Worm (Caenorhabditis elegans) whole organism, early embryonic: ENCODE measurements around the gene spp-30.

Source experiments
- B0310.2 ChIP-seq: sonication (generic microtip); optimal IDR thresholded peaks from 2 replicates; lab custom pipeline; 2016; ENCODE audit warnings: mild to moderate bottlenecking, missing genetic modification characterization, missing compliant biosample characterization
- F13C5.2 ChIP-seq: sonication (generic microtip); optimal IDR thresholded peaks from 2 replicates; lab custom pipeline; 2017; ENCODE audit warnings: mild to moderate bottlenecking, missing genetic modification characterization, inconsistent platforms, missing compliant biosample characterization
- aly-1 ChIP-seq: sonication (generic microtip); optimal IDR thresholded peaks from 2 replicates; lab custom pipeline; 2016; ENCODE audit warnings: missing genetic modification characterization, missing compliant biosample characterization
- ama-1 ChIP-seq: fragments of 150-350 bp; optimal IDR thresholded peaks from 2 replicates; lab custom pipeline; 2014
- ceh-13 ChIP-seq: fragments of 200-800 bp; sonication (Bioruptor generic); optimal IDR thresholded peaks from 2 replicates; lab custom pipeline; 2018; ENCODE audit warnings: mild to moderate bottlenecking, missing genetic modification characterization, missing compliant biosample characterization
- ceh-36 ChIP-seq: sonication (generic microtip); optimal IDR thresholded peaks from 2 replicates; lab custom pipeline; 2016; ENCODE audit warnings: missing genetic modification characterization, inconsistent platforms, missing compliant biosample characterization
- ets-7 ChIP-seq: sonication (generic microtip); optimal IDR thresholded peaks from 2 replicates; lab custom pipeline; 2016; ENCODE audit warnings: missing genotype, missing genetic modification characterization, missing compliant biosample characterization
- flt-1 ChIP-seq: fragments of 200-800 bp; sonication (Bioruptor generic); IDR thresholded peaks from 2 replicates; pipeline ENCODE4 v1.3.6; 2022; ENCODE audit warnings: missing genetic modification characterization, missing compliant biosample characterization
- hmbx-1 ChIP-seq: sonication (generic microtip); optimal IDR thresholded peaks from 2 replicates; lab custom pipeline; 2016; ENCODE audit warnings: mild to moderate bottlenecking, missing genetic modification characterization, missing compliant biosample characterization
- hmg-4 ChIP-seq: fragments of 200-800 bp; sonication (Bioruptor generic); optimal IDR thresholded peaks from 2 replicates; lab custom pipeline; 2018; ENCODE audit warnings: mild to moderate bottlenecking, missing genetic modification characterization, missing compliant biosample characterization
- hnd-1 ChIP-seq: sonication (generic microtip); optimal IDR thresholded peaks from 2 replicates; lab custom pipeline; 2016; ENCODE audit warnings: missing genetic modification characterization, missing compliant biosample characterization
- pes-1 ChIP-seq: fragments of 200-800 bp; sonication (Bioruptor generic); IDR thresholded peaks from 2 replicates; pipeline ENCODE4 v1.3.6; 2022; ENCODE audit warnings: missing genetic modification reagents, missing genetic modification characterization, missing compliant biosample characterization
- scrt-1 ChIP-seq: fragments of 200-800 bp; sonication (Bioruptor generic); IDR thresholded peaks from 2 replicates; pipeline ENCODE4 v1.3.6; 2022; ENCODE audit warnings: missing genetic modification characterization, missing compliant biosample characterization
- sea-1 ChIP-seq: fragments of 200-800 bp; sonication (Bioruptor generic); conservative IDR thresholded peaks from 2 replicates; pipeline ENCODE4 v1.3.6; 2022; ENCODE audit warnings: missing genetic modification characterization, missing compliant biosample characterization
- tbx-11 ChIP-seq: fragments of 200-800 bp; sonication (Bioruptor generic); IDR thresholded peaks from 2 replicates; pipeline ENCODE4 v1.3.6; 2022; ENCODE audit warnings: missing genetic modification characterization, missing compliant biosample characterization
- tbx-37 ChIP-seq: fragments of 200-800 bp; sonication (Bioruptor generic); conservative IDR thresholded peaks from 2 replicates; pipeline ENCODE4 v1.3.6; 2022; ENCODE audit warnings: missing genetic modification reagents, missing genetic modification characterization, missing compliant biosample characterization
- tra-4 ChIP-seq: sonication (generic microtip); optimal IDR thresholded peaks from 2 replicates; lab custom pipeline; 2017; ENCODE audit warnings: missing genetic modification characterization, missing compliant biosample characterization

spp-30 gene

DNA sequence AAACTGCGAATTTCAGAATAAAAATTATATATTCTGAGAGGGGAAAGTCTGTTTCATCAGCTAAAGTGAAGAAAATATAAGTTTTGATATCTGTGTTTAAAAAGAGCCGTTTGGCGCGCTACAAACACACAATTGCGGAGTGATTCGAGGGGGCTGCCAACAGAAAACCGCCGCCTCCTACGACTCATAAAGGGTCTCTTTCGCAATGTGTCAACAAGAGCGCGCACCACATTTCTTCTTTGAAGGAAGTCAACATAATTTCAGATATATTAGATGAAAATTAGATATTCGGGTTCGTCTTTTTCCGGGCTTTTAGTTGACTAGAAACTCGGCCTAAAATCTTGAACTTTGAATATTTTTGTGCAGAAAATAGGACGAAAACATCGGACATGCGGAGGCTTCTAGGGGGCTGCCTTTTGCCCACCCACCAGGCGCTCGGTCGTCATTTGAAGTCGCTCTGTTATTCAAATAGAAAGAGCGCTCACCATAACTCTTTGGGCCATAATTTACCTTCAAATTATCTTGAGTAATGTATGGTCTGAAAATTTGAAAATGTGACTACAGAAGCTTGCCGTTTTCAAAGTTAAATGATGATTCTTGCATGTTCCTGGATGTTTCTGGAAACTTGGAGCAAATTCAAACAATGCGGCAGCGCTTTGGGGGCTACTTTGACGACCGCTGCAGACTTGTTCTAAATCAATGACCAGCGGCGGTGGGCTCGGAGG lies 22.6 kb downstream of the spp-30 start:
- TF ChIP-seq hmg-4 (GFP tag; lab: Kevin White, UChicago) (peak; percentile 92), flt-1 (GFP tag; lab: Robert Waterston, UW) (peak; percentile 64), tra-4 (tag; lab: Kevin White, UChicago) (peak; percentile 98), ets-7 (tag; lab: Kevin White, UChicago) (peak; percentile 54), hnd-1 (tag; lab: Kevin White, UChicago) (peak; percentile 82), ama-1 (lab: Kevin White, UChicago) (no peak), tbx-37 (GFP tag; lab: Robert Waterston, UW) (no peak), B0310.2 (tag; lab: Kevin White, UChicago) (peak; percentile 98), hmbx-1 (tag; lab: Kevin White, UChicago) (peak; percentile 95), F13C5.2 (tag; lab: Kevin White, UChicago) (peak; percentile 100), aly-1 (tag; lab: Kevin White, UChicago) (peak; percentile 58), ceh-13 (GFP tag; lab: Kevin White, UChicago) (peak; percentile 63), sea-1 (GFP tag; lab: Robert Waterston, UW) (peak; percentile 87), tbx-11 (GFP tag; lab: Robert Waterston, UW) (peak; percentile 61; the same call in 1 of the 2 replicates), scrt-1 (GFP tag; lab: Robert Waterston, UW) (peak; percentile 79), ceh-36 (tag; lab: Kevin White, UChicago) (peak; percentile 92), pes-1 (GFP tag; lab: Robert Waterston, UW) (peak; percentile 83)

ce11 chrX:11605214-11605765 lies 23.2 kb downstream of the spp-30 start, which contains the start of gene ftt-2:
ftt-2 (minus strand) TSS chrX:11605419.
- no peak for TF ChIP-seq hnd-1 (tag; lab: Kevin White, UChicago)
- no peak for TF ChIP-seq ceh-36 (tag; lab: Kevin White, UChicago)
- no peak for TF ChIP-seq flt-1 (GFP tag; lab: Robert Waterston, UW)
- TF ChIP-seq pes-1 (GFP tag; lab: Robert Waterston, UW) = no peak
- no peak for TF ChIP-seq ets-7 (tag; lab: Kevin White, UChicago)
- TF ChIP-seq tbx-37 (GFP tag; lab: Robert Waterston, UW) = no peak

DNA sequence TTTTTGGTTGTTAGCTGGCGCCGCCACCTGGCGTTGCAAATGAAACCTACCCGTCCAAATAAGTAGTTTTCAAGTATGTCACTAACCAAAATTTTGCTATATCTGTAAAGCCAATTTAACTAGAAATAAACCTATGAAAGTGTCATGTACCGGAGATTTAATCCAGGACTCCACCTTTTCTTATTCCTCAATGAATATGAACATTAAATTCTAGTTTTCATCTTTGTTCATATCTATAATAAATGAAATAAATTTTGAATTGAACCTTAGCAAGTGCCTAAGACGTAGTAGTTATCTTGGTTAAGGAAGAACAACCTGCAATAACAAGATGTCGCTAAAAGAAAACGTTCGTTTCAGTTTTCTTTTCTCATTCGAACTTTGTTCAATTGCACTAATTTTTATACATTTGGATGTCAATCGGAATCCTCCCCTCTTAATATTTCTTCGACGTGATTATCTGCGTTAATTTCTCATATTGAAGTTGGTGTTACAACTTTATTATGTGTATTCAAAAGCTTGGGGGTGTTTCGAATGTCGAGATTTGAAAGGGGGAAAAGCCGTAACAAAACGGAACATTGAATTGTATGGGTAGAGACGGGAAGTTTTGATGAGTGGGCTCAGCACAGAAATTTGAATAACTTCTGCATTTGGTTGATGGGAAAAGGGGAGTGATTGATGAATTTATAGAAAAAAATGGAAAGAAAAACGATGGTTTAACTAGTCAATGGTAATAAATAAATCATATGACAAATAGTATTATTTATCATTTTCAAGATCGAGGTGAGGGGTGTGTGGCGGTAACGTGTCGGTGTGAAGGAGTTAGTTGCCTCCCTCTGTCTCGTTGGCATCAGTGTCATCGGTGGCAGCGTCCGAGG lies 25.0 kb downstream of the spp-30 start:
- no peak for TF ChIP-seq ets-7 (tag; lab: Kevin White, UChicago)
- no peak for TF ChIP-seq sea-1 (GFP tag; lab: Robert Waterston, UW)
- TF ChIP-seq hmg-4 (GFP tag; lab: Kevin White, UChicago) = no peak
- TF ChIP-seq F13C5.2 (tag; lab: Kevin White, UChicago) = peak; percentile 26
- no peak for TF ChIP-seq aly-1 (tag; lab: Kevin White, UChicago)
- TF ChIP-seq tbx-11 (GFP tag; lab: Robert Waterston, UW) = no peak

DNA sequence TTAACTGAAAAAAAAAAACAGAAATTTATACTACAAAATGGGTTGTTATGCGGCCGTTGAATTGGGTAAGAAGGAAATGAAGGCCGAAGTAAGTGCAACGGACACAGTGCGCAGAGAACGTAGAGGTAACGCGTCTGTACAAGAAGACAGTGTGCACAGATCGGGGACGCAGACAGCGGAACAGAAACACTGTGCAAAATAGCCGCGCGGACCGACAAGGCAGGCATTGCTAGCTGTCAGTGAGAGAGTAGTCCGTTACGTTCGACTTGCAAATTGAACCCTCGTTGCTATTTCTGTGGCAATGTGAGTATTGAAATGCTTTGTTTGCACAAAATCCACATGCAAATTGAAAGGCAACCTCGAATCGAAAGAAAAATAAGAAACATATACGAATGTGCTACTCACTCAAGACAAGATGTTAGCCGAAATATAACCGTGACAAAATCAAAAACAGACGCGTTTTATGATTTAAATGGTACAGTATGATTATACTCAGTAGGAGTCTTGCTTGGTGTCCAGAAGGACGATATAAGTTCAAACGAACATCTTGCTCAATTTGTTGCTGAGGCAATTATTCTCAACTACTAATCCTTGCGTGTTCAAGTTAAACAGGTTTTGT lies 27.9 kb downstream of the spp-30 start:
- TF ChIP-seq ceh-13 (GFP tag; lab: Kevin White, UChicago) (no peak), hmg-4 (GFP tag; lab: Kevin White, UChicago) (peak; percentile 75), hmbx-1 (tag; lab: Kevin White, UChicago) (no peak), ama-1 (lab: Kevin White, UChicago) (no peak)

ce11 chrX:11598839-11599238 lies 29.6 kb downstream of the spp-30 start:
- TF ChIP-seq hmg-4 (GFP tag; lab: Kevin White, UChicago) (no peak), F13C5.2 (tag; lab: Kevin White, UChicago) (no peak), flt-1 (GFP tag; lab: Robert Waterston, UW) (no peak), B0310.2 (tag; lab: Kevin White, UChicago) (no peak), ama-1 (lab: Kevin White, UChicago) (no peak)

DNA sequence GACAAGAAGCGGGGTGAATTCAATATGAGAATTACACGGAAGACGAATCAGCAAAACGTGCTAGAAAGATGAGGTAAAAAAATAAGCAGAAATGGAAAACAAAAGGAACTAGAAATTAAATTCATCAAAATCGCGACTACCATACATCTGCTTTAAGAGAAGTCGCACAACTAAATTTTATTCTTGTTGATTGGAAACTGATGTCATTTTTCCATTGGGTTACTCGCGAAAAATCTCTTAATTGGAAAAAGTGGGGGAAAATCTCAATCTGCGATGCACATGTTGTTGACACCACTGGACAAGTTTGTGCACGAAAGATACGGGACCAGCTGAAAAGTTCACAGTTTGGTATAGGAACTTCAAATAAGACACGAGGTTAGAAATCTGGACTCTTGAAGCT lies 31.6 kb downstream of the spp-30 start:
- TF ChIP-seq aly-1 (tag; lab: Kevin White, UChicago) (no peak), ets-7 (tag; lab: Kevin White, UChicago) (no peak), tbx-37 (GFP tag; lab: Robert Waterston, UW) (no peak), F13C5.2 (tag; lab: Kevin White, UChicago) (no peak), hmbx-1 (tag; lab: Kevin White, UChicago) (no peak), ceh-36 (tag; lab: Kevin White, UChicago) (no peak), pes-1 (GFP tag; lab: Robert Waterston, UW) (no peak), tra-4 (tag; lab: Kevin White, UChicago) (no peak), B0310.2 (tag; lab: Kevin White, UChicago) (no peak), tbx-11 (GFP tag; lab: Robert Waterston, UW) (no peak), flt-1 (GFP tag; lab: Robert Waterston, UW) (no peak)
